Worm (Caenorhabditis elegans) whole organism, L1 larva: ENCODE results near the gene panl-2.

ENCODE experiments used
- C16A3.4 ChIP-seq: fragments of 150-350 bp; optimal IDR thresholded peaks from 2 replicates; lab custom pipeline; 2014; ENCODE audit warnings: missing biosample characterization, missing genetic modification characterization
- Y116A8C.19 ChIP-seq: sonication (generic microtip); optimal IDR thresholded peaks from 2 replicates; lab custom pipeline; 2016; ENCODE audit warnings: missing compliant biosample characterization, missing genetic modification characterization, borderline replicate concordance
- aha-1 ChIP-seq: fragments of 150-350 bp; optimal IDR thresholded peaks from 2 replicates; lab custom pipeline; 2014; ENCODE audit warnings: missing biosample characterization, missing genetic modification characterization
- alr-1 ChIP-seq: fragments of 200-800 bp; sonication (Bioruptor generic); optimal IDR thresholded peaks from 2 replicates; lab custom pipeline; 2018; ENCODE audit warnings: borderline replicate concordance, mild to moderate bottlenecking, missing genetic modification characterization, missing compliant biosample characterization
- blmp-1 ChIP-seq: fragments of 150-350 bp; optimal IDR thresholded peaks from 2 replicates; lab custom pipeline; 2014; ENCODE audit warnings: missing biosample characterization, missing genetic modification characterization
- ceh-63 ChIP-seq: fragments of 200-800 bp; sonication (Bioruptor generic); optimal IDR thresholded peaks from 2 replicates; lab custom pipeline; 2018; ENCODE audit warnings: mild to moderate bottlenecking, missing genetic modification characterization, missing compliant biosample characterization
- ceh-8 ChIP-seq: fragments of 200-800 bp; sonication (Bioruptor generic); optimal IDR thresholded peaks from 2 replicates; lab custom pipeline; 2018; ENCODE audit warnings: mild to moderate bottlenecking, missing genetic modification characterization, moderate library complexity, missing compliant biosample characterization
- ceh-88 ChIP-seq: fragments of 200-800 bp; sonication (Bioruptor generic); IDR thresholded peaks from 2 replicates; pipeline ENCODE4 v1.3.6; 2022; ENCODE audit warnings: missing genetic modification characterization, missing compliant biosample characterization
- ceh-90 ChIP-seq: sonication (generic microtip); optimal IDR thresholded peaks from 2 replicates; lab custom pipeline; 2016; ENCODE audit warnings: missing genetic modification characterization, missing compliant biosample characterization
- ces-1 ChIP-seq: fragments of 150-350 bp; optimal IDR thresholded peaks from 2 replicates; lab custom pipeline; 2014; ENCODE audit warnings: missing biosample characterization, missing genetic modification reagents, missing genetic modification characterization
- dsc-1 ChIP-seq: sonication (generic microtip); optimal IDR thresholded peaks from 2 replicates; lab custom pipeline; 2016; ENCODE audit warnings: mild to moderate bottlenecking, missing genetic modification characterization, missing compliant biosample characterization
- efl-3 ChIP-seq: fragments of 200-800 bp; sonication (Bioruptor generic); optimal IDR thresholded peaks from 2 replicates; lab custom pipeline; 2018; ENCODE audit warnings: mild to moderate bottlenecking, missing genetic modification characterization, missing compliant biosample characterization
- elt-2 ChIP-seq: sonication (generic microtip); optimal IDR thresholded peaks from 2 replicates; lab custom pipeline; 2016; ENCODE audit warnings: missing genetic modification characterization, mild to moderate bottlenecking, inconsistent platforms, missing compliant biosample characterization, missing genetic modification reagents
- fkh-4 ChIP-seq: sonication (generic microtip); optimal IDR thresholded peaks from 2 replicates; lab custom pipeline; 2016; ENCODE audit warnings: missing compliant biosample characterization, missing genetic modification characterization, borderline replicate concordance
- fkh-8 ChIP-seq: sonication (generic microtip); optimal IDR thresholded peaks from 2 replicates; lab custom pipeline; 2016; ENCODE audit warnings: mild to moderate bottlenecking, missing genetic modification characterization, missing compliant biosample characterization
- fos-1 ChIP-seq: fragments of 150-350 bp; optimal IDR thresholded peaks from 2 replicates; lab custom pipeline; 2014; ENCODE audit warnings: missing biosample characterization, missing genetic modification characterization
- grh-1 ChIP-seq: fragments of 200-800 bp; sonication (Bioruptor generic); IDR thresholded peaks from 2 replicates; pipeline ENCODE4 v1.3.6; 2022; ENCODE audit warnings: missing genetic modification reagents, missing genetic modification characterization, missing compliant biosample characterization
- hpl-2 ChIP-seq: fragments of 150-350 bp; optimal IDR thresholded peaks from 2 replicates; lab custom pipeline; 2014; ENCODE audit warnings: missing biosample characterization, missing genetic modification reagents, missing genetic modification characterization
- jun-1 ChIP-seq: fragments of 150-350 bp; optimal IDR thresholded peaks from 2 replicates; lab custom pipeline; 2014; ENCODE audit warnings: missing biosample characterization, missing genetic modification reagents, missing genetic modification characterization
- lin-13 ChIP-seq: fragments of 150-350 bp; optimal IDR thresholded peaks from 2 replicates; lab custom pipeline; 2014; ENCODE audit warnings: missing biosample characterization, missing genetic modification reagents, missing genetic modification characterization
- lin-15B ChIP-seq: fragments of 150-350 bp; sonication (generic microtip); optimal IDR thresholded peaks from 3 replicates; lab custom pipeline; 2014; ENCODE audit warnings: missing biosample characterization, missing genetic modification characterization
- lin-35 ChIP-seq, 2 experiments: fragments of 150-350 bp; optimal IDR thresholded peaks; 2 replicates each; lab custom pipeline; 2014; ENCODE audit warnings: missing biosample characterization in 2 of 2, missing genetic modification characterization in 2 of 2, missing genetic modification reagents in 2 of 2
- lin-39 ChIP-seq: fragments of 150-350 bp; optimal IDR thresholded peaks from 2 replicates; lab custom pipeline; 2014; ENCODE audit warnings: missing biosample characterization, missing genetic modification reagents, missing genetic modification characterization
- lir-3 ChIP-seq: sonication (generic microtip); optimal IDR thresholded peaks from 2 replicates; lab custom pipeline; 2016; ENCODE audit warnings: mild to moderate bottlenecking, missing genetic modification characterization, moderate library complexity, missing compliant biosample characterization; ENCODE audit not compliant: poor library complexity
- lsy-2 ChIP-seq, 2 experiments: fragments of 150-350 bp; optimal IDR thresholded peaks; 2 replicates each; lab custom pipeline; 2014; ENCODE audit warnings: missing biosample characterization in 2 of 2, missing genetic modification characterization in 2 of 2
- mab-9 ChIP-seq: fragments of 200-800 bp; sonication (Bioruptor generic); IDR thresholded peaks from 2 replicates; pipeline ENCODE4 v1.3.6; 2022; ENCODE audit warnings: missing genetic modification reagents, missing genetic modification characterization, missing compliant biosample characterization
- mef-2 ChIP-seq: fragments of 150-350 bp; optimal IDR thresholded peaks from 2 replicates; lab custom pipeline; 2014; ENCODE audit warnings: missing biosample characterization, missing genetic modification characterization
- mep-1 ChIP-seq: fragments of 150-350 bp; optimal IDR thresholded peaks from 2 replicates; lab custom pipeline; 2014; ENCODE audit warnings: missing biosample characterization, missing genetic modification characterization
- nhr-11 ChIP-seq: fragments of 150-350 bp; optimal IDR thresholded peaks from 2 replicates; lab custom pipeline; 2014; ENCODE audit warnings: missing biosample characterization, missing genetic modification characterization
- nhr-12 ChIP-seq: sonication (generic microtip); optimal IDR thresholded peaks from 2 replicates; lab custom pipeline; 2017; ENCODE audit warnings: missing biosample characterization, missing genetic modification characterization
- nhr-19 ChIP-seq: fragments of 200-800 bp; sonication (Bioruptor generic); conservative IDR thresholded peaks from 2 replicates; pipeline ENCODE4 v1.3.6; 2022; ENCODE audit warnings: missing genetic modification characterization, missing compliant biosample characterization
- nhr-20 ChIP-seq: sonication (generic microtip); optimal IDR thresholded peaks from 2 replicates; lab custom pipeline; 2016; ENCODE audit warnings: mild to moderate bottlenecking, missing genetic modification characterization, missing compliant biosample characterization
- nhr-47 ChIP-seq: sonication (generic microtip); optimal IDR thresholded peaks from 2 replicates; lab custom pipeline; 2016; ENCODE audit warnings: mild to moderate bottlenecking, missing genetic modification characterization, moderate library complexity, missing compliant biosample characterization
- nhr-76 ChIP-seq: sonication (generic microtip); optimal IDR thresholded peaks from 2 replicates; lab custom pipeline; 2017; ENCODE audit warnings: missing biosample characterization, missing genetic modification characterization
- nhr-77 ChIP-seq: fragments of 150-350 bp; optimal IDR thresholded peaks from 2 replicates; lab custom pipeline; 2014; ENCODE audit warnings: missing biosample characterization, missing genetic modification characterization
- nhr-84 ChIP-seq: sonication (generic microtip); optimal IDR thresholded peaks from 2 replicates; lab custom pipeline; 2017; ENCODE audit warnings: missing biosample characterization, missing genetic modification characterization
- nhr-85 ChIP-seq: sonication (generic microtip); peaks from one replicate; lab custom pipeline; 2016; ENCODE audit warnings: missing genetic modification characterization, inconsistent platforms, missing compliant biosample characterization
- nhr-90 ChIP-seq: sonication (generic microtip); optimal IDR thresholded peaks from 2 replicates; lab custom pipeline; 2016; ENCODE audit warnings: mild to moderate bottlenecking, missing genetic modification characterization, missing compliant biosample characterization; ENCODE audit not compliant: poor library complexity
- pqm-1 ChIP-seq: sonication (generic microtip); optimal IDR thresholded peaks from 3 replicates; lab custom pipeline; 2017; ENCODE audit warnings: missing biosample characterization, missing genetic modification characterization
- rnt-1 ChIP-seq: sonication (generic microtip); optimal IDR thresholded peaks from 2 replicates; lab custom pipeline; 2016; ENCODE audit warnings: mild to moderate bottlenecking, missing genetic modification characterization, moderate library complexity, missing compliant biosample characterization
- skn-1 ChIP-seq: fragments of 150-350 bp; optimal IDR thresholded peaks from 2 replicates; lab custom pipeline; 2014; ENCODE audit warnings: missing biosample characterization, missing genetic modification characterization
- snu-23 ChIP-seq: sonication (generic microtip); optimal IDR thresholded peaks from 2 replicates; lab custom pipeline; 2016; ENCODE audit warnings: missing genetic modification characterization, missing compliant biosample characterization
- sox-4 ChIP-seq: sonication (generic microtip); optimal IDR thresholded peaks from 2 replicates; lab custom pipeline; 2016; ENCODE audit warnings: missing genetic modification characterization, missing compliant biosample characterization
- sptf-1 ChIP-seq: fragments of 150-350 bp; optimal IDR thresholded peaks from 2 replicates; lab custom pipeline; 2014; ENCODE audit warnings: missing biosample characterization, missing genetic modification characterization
- sup-37 ChIP-seq: fragments of 200-800 bp; sonication (Bioruptor generic); optimal IDR thresholded peaks from 2 replicates; lab custom pipeline; 2018; ENCODE audit warnings: mild to moderate bottlenecking, missing genetic modification characterization, missing compliant biosample characterization
- tbx-2 ChIP-seq: sonication (generic microtip); optimal IDR thresholded peaks from 2 replicates; lab custom pipeline; 2016; ENCODE audit warnings: missing genetic modification characterization, missing compliant biosample characterization
- tlp-1 ChIP-seq: fragments of 150-350 bp; optimal IDR thresholded peaks from 2 replicates; lab custom pipeline; 2014; ENCODE audit warnings: missing biosample characterization, missing genetic modification characterization
- unc-130 ChIP-seq: fragments of 150-350 bp; optimal IDR thresholded peaks from 2 replicates; lab custom pipeline; 2017; ENCODE audit warnings: missing biosample characterization, missing genetic modification characterization, inconsistent platforms
- unc-30 ChIP-seq: sonication (generic microtip); optimal IDR thresholded peaks from 2 replicates; lab custom pipeline; 2017; ENCODE audit warnings: missing biosample characterization, missing genetic modification characterization
- vab-15 ChIP-seq: sonication (generic microtip); optimal IDR thresholded peaks from 2 replicates; lab custom pipeline; 2017; ENCODE audit warnings: missing genotype, mild to moderate bottlenecking, missing genetic modification characterization, missing compliant biosample characterization
- xbp-1 ChIP-seq: sonication (generic microtip); optimal IDR thresholded peaks from 2 replicates; lab custom pipeline; 2016; ENCODE audit warnings: missing genetic modification characterization, missing compliant biosample characterization
- zip-4 ChIP-seq: fragments of 200-800 bp; sonication (Bioruptor generic); optimal IDR thresholded peaks from 2 replicates; lab custom pipeline; 2018; ENCODE audit warnings: mild to moderate bottlenecking, missing genetic modification characterization, moderate library complexity, missing compliant biosample characterization
- ztf-11 ChIP-seq, 2 experiments: sonication (generic microtip); optimal IDR thresholded peaks; 2 replicates each; lab custom pipeline; 2016 to 2017; ENCODE audit warnings: missing genetic modification characterization in 2 of 2, missing biosample characterization in 1 of 2, missing compliant biosample characterization in 1 of 2
- ztf-4 ChIP-seq: fragments of 150-350 bp; optimal IDR thresholded peaks from 2 replicates; lab custom pipeline; 2014; ENCODE audit warnings: missing biosample characterization, missing genetic modification characterization

Gene panl-2

DNA sequence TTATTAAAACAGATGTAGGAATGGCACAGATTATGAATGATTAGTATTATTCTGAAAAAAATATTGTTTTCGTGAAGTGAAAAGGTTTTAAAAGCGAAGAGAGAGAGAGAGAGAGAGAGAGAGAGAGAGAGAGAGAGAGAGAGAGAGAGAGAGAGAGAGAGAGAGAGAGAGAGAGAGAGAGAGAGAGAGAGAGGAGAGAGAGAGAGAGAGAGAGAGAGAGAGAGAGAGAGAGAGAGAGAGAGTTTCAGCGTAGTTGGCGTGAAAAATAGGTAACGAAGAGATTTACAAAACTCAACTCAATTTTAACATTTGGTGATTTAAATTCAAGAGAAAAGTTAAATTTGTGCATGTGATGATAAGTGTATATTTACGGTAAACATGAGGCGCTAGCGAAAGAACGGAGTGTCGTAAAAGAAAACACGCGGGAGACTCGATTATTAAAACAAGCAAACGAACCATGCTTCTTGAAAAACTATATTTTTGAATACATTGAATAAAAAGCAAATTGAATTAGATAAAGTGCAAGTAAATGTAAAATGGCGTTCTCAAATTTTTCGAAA, at the start of gene panl-2:
Gene panl-2, minus strand, starts transcription at position 51 of the 560 bp plus-strand sequence.
- TF ChIP-seq jun-1 (tag; lab: Kevin White, UChicago) = no peak
- TF ChIP-seq ceh-8 (GFP tag; lab: Kevin White, UChicago) = no peak
- no peak for TF ChIP-seq nhr-84
- TF ChIP-seq sup-37 = no peak
- TF ChIP-seq C16A3.4 = peak; percentile 54
- peak; percentile 16 for TF ChIP-seq mep-1 (tag; lab: Kevin White, UChicago)
- TF ChIP-seq fkh-4 (tag; lab: Kevin White, UChicago) = no peak
- no peak for TF ChIP-seq hpl-2 (GFP tag; lab: Kevin White, UChicago)
- peak; percentile 11 for TF ChIP-seq nhr-20 (tag; lab: Kevin White, UChicago)
- peak; percentile 17 for TF ChIP-seq fkh-8 (tag; lab: Kevin White, UChicago)
- TF ChIP-seq fos-1 (tag; lab: Kevin White, UChicago) = no peak
- no peak for TF ChIP-seq ztf-11 (tag; optimal IDR thresholded peaks at IDR 0.05; lab: Kevin White, UChicago)
- TF ChIP-seq Y116A8C.19 (tag; lab: Kevin White, UChicago) = no peak
- TF ChIP-seq rnt-1 (tag; lab: Kevin White, UChicago) = peak; percentile 34
- no peak for TF ChIP-seq nhr-76 (tag; lab: Kevin White, UChicago)
- no peak for TF ChIP-seq sptf-1 (tag; lab: Kevin White, UChicago)
- no peak for TF ChIP-seq grh-1 (GFP tag; lab: Robert Waterston, UW)
- TF ChIP-seq ceh-88 (GFP tag; lab: Robert Waterston, UW) = no peak
- peak; percentile 53 for TF ChIP-seq snu-23 (GFP tag; lab: Kevin White, UChicago)
- peak; percentile 12 for TF ChIP-seq lin-13 (GFP tag; lab: Kevin White, UChicago)
- TF ChIP-seq nhr-77 (tag; lab: Kevin White, UChicago) = no peak
- no peak for TF ChIP-seq nhr-12
- peak; percentile 51 for TF ChIP-seq skn-1 (tag; lab: Kevin White, UChicago)
- peak; percentile 20 for TF ChIP-seq tbx-2
- TF ChIP-seq sox-4 (tag; lab: Kevin White, UChicago) = no peak
- TF ChIP-seq lin-35 (GFP tag; optimal IDR thresholded peaks at IDR 0.05; lab: Kevin White, UChicago) = peak; percentile 90 to 95
- no peak for TF ChIP-seq alr-1 (tag; lab: Kevin White, UChicago)
- peak; percentile 42 for TF ChIP-seq nhr-47 (tag; lab: Kevin White, UChicago)
- TF ChIP-seq zip-4 (GFP tag; lab: Kevin White, UChicago) = no peak
- no peak for TF ChIP-seq nhr-11 (tag; lab: Kevin White, UChicago)
- no peak for TF ChIP-seq efl-3 (GFP tag; lab: Kevin White, UChicago)
- no peak for TF ChIP-seq nhr-85 (tag; lab: Kevin White, UChicago)
- TF ChIP-seq ceh-90 = no peak
- TF ChIP-seq nhr-90 (tag; lab: Kevin White, UChicago) = no peak
- TF ChIP-seq vab-15 (tag; lab: Kevin White, UChicago) = no peak
- TF ChIP-seq ces-1 = no peak
- no peak for TF ChIP-seq pqm-1 (tag; lab: Kevin White, UChicago)
- TF ChIP-seq aha-1 (tag; lab: Kevin White, UChicago) = no peak
- TF ChIP-seq mab-9 (GFP tag; lab: Robert Waterston, UW) = no peak
- TF ChIP-seq unc-130 (tag; lab: Kevin White, UChicago) = no peak
- TF ChIP-seq ztf-4 (tag; lab: Kevin White, UChicago) = no peak
- no peak for TF ChIP-seq mef-2
- no peak for TF ChIP-seq dsc-1 (tag; lab: Kevin White, UChicago)
- peak; percentile 41 for TF ChIP-seq nhr-19 (GFP tag; lab: Robert Waterston, UW)
- TF ChIP-seq tlp-1 (tag; lab: Kevin White, UChicago) = no peak
- TF ChIP-seq lir-3 = no peak
- no peak for TF ChIP-seq lin-39 (tag; lab: Kevin White, UChicago)
- TF ChIP-seq xbp-1 (tag; lab: Kevin White, UChicago) = peak; percentile 36
- peak; percentile 43 for TF ChIP-seq blmp-1 (tag; lab: Kevin White, UChicago)
- peak; percentile 82 to 94 for TF ChIP-seq lsy-2 (tag; optimal IDR thresholded peaks at IDR 0.05; lab: Kevin White, UChicago)
- TF ChIP-seq elt-2 = no peak
- TF ChIP-seq ceh-63 (GFP tag; lab: Kevin White, UChicago) = no peak
- TF ChIP-seq lin-15B (tag; lab: Kevin White, UChicago) = no peak
- TF ChIP-seq unc-30 (tag; lab: Kevin White, UChicago) = no peak
